Fruit fly (Drosophila melanogaster): ENCODE results near the gene MtnD.
A peak's percentile ranks its signal among the peaks of the same experiment; 100 is the strongest.

MtnD gene

dm6 chr3R:20534575-20534974 is at the start of gene MtnD, which contains the start of gene MtnE:
Gene MtnD, plus strand, starts transcription at chr3R:20534962.
Gene MtnE, minus strand, starts transcription at chr3R:20534704.
- TF ChIP-seq Snoo (tag; optimal IDR thresholded peaks at IDR 0.05) (no peak), CG13204 (GFP tag; optimal IDR thresholded peaks at IDR 0.05) (no peak), CG4496 (GFP tag; IDR thresholded peaks at IDR 0.05) (peak; percentile 60; the same call in 1 of the 3 replicates), Ets98B (GFP tag; IDR thresholded peaks at IDR 0.05) (no peak), CG8159 (tag; optimal IDR thresholded peaks at IDR 0.05) (no peak), EcR (GFP tag; optimal IDR thresholded peaks at IDR 0.05) (no peak)

dm6 chr3R:20501327-20501726 is 33.4 kb upstream of the MtnD start, which contains the start of gene Dic2:
Gene Dic2, minus strand, starts transcription at chr3R:20501427.
- TF ChIP-seq CG10348 (GFP tag; IDR thresholded peaks at IDR 0.05) (no peak), CG17806 (tag; optimal IDR thresholded peaks at IDR 0.05) (no peak), CG15710 (tag; optimal IDR thresholded peaks at IDR 0.05) (no peak), Ets98B (GFP tag; IDR thresholded peaks at IDR 0.05) (no peak), CG8159 (tag; optimal IDR thresholded peaks at IDR 0.05) (no peak), CG14655 (GFP tag; optimal IDR thresholded peaks at IDR 0.05) (no peak), fd96Ca (GFP tag; IDR thresholded peaks at IDR 0.05) (no peak), CG12605 (GFP tag; IDR thresholded peaks at IDR 0.05) (no peak), Snoo (tag; optimal IDR thresholded peaks at IDR 0.05) (no peak), CG32121 (GFP tag; IDR thresholded peaks at IDR 0.05) (no peak), CG9948 (tag; optimal IDR thresholded peaks at IDR 0.05) (no peak), rn (GFP tag; IDR thresholded peaks at IDR 0.05) (no peak), EcR (GFP tag; optimal IDR thresholded peaks at IDR 0.05) (no peak), gl (tag; optimal IDR thresholded peaks at IDR 0.05) (no peak), Pif1A (GFP tag; optimal IDR thresholded peaks at IDR 0.05) (no peak), CG34367 (tag; optimal IDR thresholded peaks at IDR 0.05) (no peak), Pif1B (GFP tag; optimal IDR thresholded peaks at IDR 0.05) (no peak), D1 (tag; optimal IDR thresholded peaks at IDR 0.05) (no peak), CG4496 (GFP tag; IDR thresholded peaks at IDR 0.05) (no peak), CG8301 (tag; optimal IDR thresholded peaks at IDR 0.05) (no peak)

- TF ChIP-seq CG32121 (GFP tag; IDR thresholded peaks at IDR 0.05) (no peak), CG17806 (tag; optimal IDR thresholded peaks at IDR 0.05) (no peak), Ets98B (GFP tag; IDR thresholded peaks at IDR 0.05) (no peak), CG14655 (GFP tag; optimal IDR thresholded peaks at IDR 0.05) (no peak), CG9948 (tag; optimal IDR thresholded peaks at IDR 0.05) (no peak), EcR (GFP tag; optimal IDR thresholded peaks at IDR 0.05) (no peak), CG13204 (GFP tag; optimal IDR thresholded peaks at IDR 0.05) (no peak)
Observed at dm6 chr3R:20501910-20502309, 32.9 kb upstream of the MtnD start, which contains the start of gene CG46441. Gene CG46441, minus strand, starts transcription at chr3R:20502010.

- TF ChIP-seq CG4496 (GFP tag; IDR thresholded peaks at IDR 0.05) (0 out of 3 replicates have a peak, but pooled peaks have one; percentile 19), gl (tag; optimal IDR thresholded peaks at IDR 0.05) (no peak)
Observed at dm6 chr3R:20503646-20504045, 31.1 kb upstream of the MtnD start, which contains the start of gene MtnB. Gene MtnB, minus strand, starts transcription at chr3R:20503746.

dm6 chr3R:20504488-20504887 is 30.3 kb upstream of the MtnD start, which contains the start of gene Or92a:
Gene Or92a, plus strand, starts transcription at chr3R:20504788.
- TF ChIP-seq CG8159 (tag; optimal IDR thresholded peaks at IDR 0.05) (no peak), CG17806 (tag; optimal IDR thresholded peaks at IDR 0.05) (no peak), CG8301 (tag; optimal IDR thresholded peaks at IDR 0.05) (no peak), CG10348 (GFP tag; IDR thresholded peaks at IDR 0.05) (no peak), CG13204 (GFP tag; optimal IDR thresholded peaks at IDR 0.05) (no peak), EcR (GFP tag; optimal IDR thresholded peaks at IDR 0.05) (no peak), CG34367 (tag; optimal IDR thresholded peaks at IDR 0.05) (no peak), CG15710 (tag; optimal IDR thresholded peaks at IDR 0.05) (no peak), fd96Ca (GFP tag; IDR thresholded peaks at IDR 0.05) (no peak), CG9948 (tag; optimal IDR thresholded peaks at IDR 0.05) (no peak), D1 (tag; optimal IDR thresholded peaks at IDR 0.05) (no peak), rn (GFP tag; IDR thresholded peaks at IDR 0.05) (no peak)

- TF ChIP-seq CG8301 (tag; optimal IDR thresholded peaks at IDR 0.05) (no peak), CG9948 (tag; optimal IDR thresholded peaks at IDR 0.05) (no peak), CG10348 (GFP tag; IDR thresholded peaks at IDR 0.05) (no peak), Snoo (tag; optimal IDR thresholded peaks at IDR 0.05) (no peak), CG15710 (tag; optimal IDR thresholded peaks at IDR 0.05) (no peak), fd96Ca (GFP tag; IDR thresholded peaks at IDR 0.05) (no peak), CG34367 (tag; optimal IDR thresholded peaks at IDR 0.05) (no peak), CG13204 (GFP tag; optimal IDR thresholded peaks at IDR 0.05) (no peak)
Observed at dm6 chr3R:20509377-20509776, 25.4 kb upstream of the MtnD start.

dm6 chr3R:20512368-20512767 is 22.4 kb upstream of the MtnD start, which contains the start of gene MFS9:
Gene MFS9, minus strand, starts transcription at chr3R:20512468.
- TF ChIP-seq CG34367 (tag; optimal IDR thresholded peaks at IDR 0.05) = no peak
- no peak for TF ChIP-seq CG17806 (tag; optimal IDR thresholded peaks at IDR 0.05)
- no peak for TF ChIP-seq rn (GFP tag; IDR thresholded peaks at IDR 0.05)
- TF ChIP-seq Pif1A (GFP tag; optimal IDR thresholded peaks at IDR 0.05) = no peak

All from whole organism, pupa.